Worm (Caenorhabditis elegans) whole organism, young adult: ENCODE results near the gene C35B8.3.

Experiments
- hrde-1 ChIP-seq: sonication (generic microtip); optimal IDR thresholded peaks from 2 replicates; lab custom pipeline; 2016; ENCODE audit warnings: missing genetic modification characterization, mild to moderate bottlenecking, missing compliant biosample characterization, moderate library complexity, missing genotype, missing genetic modification reagents, borderline replicate concordance
- xnd-1 ChIP-seq: sonication (generic microtip); optimal IDR thresholded peaks from 2 replicates; lab custom pipeline; 2016; ENCODE audit warnings: missing genotype, missing genetic modification reagents, missing genetic modification characterization, missing compliant biosample characterization

ce11 chrX:9259552-9259951, 45.8 kb downstream of the C35B8.3 start, which contains the start of gene F18G5.1:
- TF ChIP-seq xnd-1 (no peak), hrde-1 (tag; lab: Kevin White, UChicago) (no peak)
